Worm (Caenorhabditis elegans): ENCODE data around the gene flap-1.

ce11 chrIII:6888497-6888896 is 40.1 kb downstream of the flap-1 start:
- TF ChIP-seq lsy-2 (tag; optimal IDR thresholded peaks at IDR 0.05) (peak in 1 of 2 experiments; percentile 46), nhr-10 (tag; optimal IDR thresholded peaks at IDR 0.05) (no peak), gmeb-1 (tag; optimal IDR thresholded peaks at IDR 0.05) (no peak), aly-2 (tag; optimal IDR thresholded peaks at IDR 0.05) (no peak), C34F6.9 (tag; optimal IDR thresholded peaks at IDR 0.05) (peak; percentile 4), elt-3 (tag; optimal IDR thresholded peaks at IDR 0.05) (no peak), nhr-6 (tag; optimal IDR thresholded peaks at IDR 0.05) (no peak), unc-55 (GFP tag; optimal IDR thresholded peaks at IDR 0.05) (peak; percentile 21), mdl-1 (tag; optimal IDR thresholded peaks at IDR 0.05) (no peak), snpc-4 (tag; optimal IDR thresholded peaks at IDR 0.05) (no peak)
